Worm (Caenorhabditis elegans) whole organism, L3 larva: ENCODE results near the gene fbxb-107.

ENCODE experiments used
- ama-1 ChIP-seq: fragments of 150-350 bp; optimal IDR thresholded peaks from 2 replicates; lab custom pipeline; 2018
- ceh-82 ChIP-seq: fragments of 150-350 bp; optimal IDR thresholded peaks from 2 replicates; lab custom pipeline; 2014; ENCODE audit warnings: missing biosample characterization, missing genetic modification characterization
- eor-1 ChIP-seq, 2 experiments: fragments of 150-350 bp; optimal IDR thresholded peaks; 2 replicates each; lab custom pipeline; 2014 to 2018; ENCODE audit warnings: missing biosample characterization in 2 of 2, missing genetic modification characterization in 2 of 2
- skn-1 ChIP-seq: fragments of 150-350 bp; optimal IDR thresholded peaks from 2 replicates; lab custom pipeline; 2014; ENCODE audit warnings: missing biosample characterization, missing genetic modification characterization

DNA sequence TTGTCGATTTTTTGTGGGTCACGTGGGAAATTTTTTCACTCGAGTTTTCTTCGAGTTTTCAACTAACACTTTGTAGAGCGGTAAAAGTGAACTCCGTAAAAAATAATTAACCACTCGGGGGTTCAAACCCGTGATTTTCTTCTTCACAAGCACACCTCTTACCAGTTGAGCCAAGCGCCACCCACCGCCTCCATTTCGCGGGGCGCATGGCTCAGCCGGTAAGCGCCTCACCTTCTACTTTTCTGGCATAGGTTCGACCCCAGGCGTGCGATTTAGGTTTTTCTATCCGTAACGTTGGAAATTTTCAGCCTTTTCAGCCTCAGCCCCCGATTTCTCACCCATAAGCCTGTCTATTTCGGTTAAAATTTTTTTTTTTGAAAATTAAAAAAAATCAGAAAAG lies 36.6 kb upstream of the fbxb-107 start:
- no peak for TF ChIP-seq ceh-82 (tag; lab: Kevin White, UChicago)
- TF ChIP-seq eor-1 (tag; optimal IDR thresholded peaks at IDR 0.05; lab: Kevin White, UChicago): no peak
- no peak for TF ChIP-seq skn-1 (tag; lab: Kevin White, UChicago)
- TF ChIP-seq ama-1 (lab: Kevin White, UChicago): no peak
